Fruit fly (Drosophila melanogaster) whole organism, wandering third instar larva: Measurements from ENCODE around the gene TrpA1.

Experiments
- Abd-B ChIP-seq: fragments of >200 bp; optimal IDR thresholded peaks from 2 replicates; lab custom pipeline; 2017; ENCODE audit warnings: missing biosample characterization, missing genetic modification characterization
- CG32264 ChIP-seq: fragments of 200-800 bp; sonication (Bioruptor generic); optimal IDR thresholded peaks from 2 replicates; lab custom pipeline; 2016; ENCODE audit warnings: missing biosample characterization, missing genetic modification characterization
- CG9705 ChIP-seq: fragments of 200-800 bp; sonication (Bioruptor generic); optimal IDR thresholded peaks from 2 replicates; lab custom pipeline; 2018; ENCODE audit warnings: missing biosample characterization, mild to moderate bottlenecking, missing genetic modification characterization
- CrebA ChIP-seq: fragments of 200-800 bp; sonication (Bioruptor generic); optimal IDR thresholded peaks from 2 replicates; lab custom pipeline; 2016; ENCODE audit warnings: missing biosample characterization, mild to moderate bottlenecking, missing genetic modification characterization, borderline replicate concordance
- Dfd ChIP-seq: fragments of >200 bp; optimal IDR thresholded peaks from 2 replicates; lab custom pipeline; 2017; ENCODE audit warnings: missing biosample characterization, missing genetic modification characterization
- Dif ChIP-seq: fragments of 200-275, 200-300 bp; sonication (Bioruptor generic); optimal IDR thresholded peaks from 2 replicates; lab custom pipeline; 2018; ENCODE audit warnings: missing biosample characterization, missing genetic modification characterization; ENCODE audit not compliant: partially characterized antibody
- GATAd ChIP-seq: sonication (Bioruptor generic); optimal IDR thresholded peaks from 2 replicates; lab custom pipeline; 2016; ENCODE audit warnings: missing biosample characterization, missing genetic modification characterization
- HLH106 ChIP-seq: fragments of 200-800 bp; optimal IDR thresholded peaks from 3 replicates; lab custom pipeline; 2019; ENCODE audit warnings: missing biosample characterization, mild to moderate bottlenecking, missing genetic modification characterization, moderate library complexity
- Hnf4 ChIP-seq: fragments of 200-800 bp; sonication (Bioruptor generic); optimal IDR thresholded peaks from 2 replicates; lab custom pipeline; 2016; ENCODE audit warnings: missing biosample characterization, mild to moderate bottlenecking, missing genetic modification characterization
- Hr78 ChIP-seq: fragments of >200 bp; optimal IDR thresholded peaks from 2 replicates; lab custom pipeline; 2017; ENCODE audit warnings: missing biosample characterization, missing genetic modification characterization
- Hr83 ChIP-seq: fragments of 200-300 bp; sonication (Bioruptor generic); optimal IDR thresholded peaks from 2 replicates; lab custom pipeline; 2016; ENCODE audit warnings: missing biosample characterization, mild to moderate bottlenecking, missing genetic modification characterization, moderate library complexity; ENCODE audit not compliant: poor library complexity, severe bottlenecking
- Jra ChIP-seq: sonication (Bioruptor generic); optimal IDR thresholded peaks from 2 replicates; lab custom pipeline; 2016; ENCODE audit warnings: missing biosample characterization, missing genetic modification characterization
- Mio ChIP-seq: sonication (Bioruptor generic); optimal IDR thresholded peaks from 2 replicates; lab custom pipeline; 2016; ENCODE audit warnings: missing biosample characterization, missing genetic modification characterization
- Myc ChIP-seq: fragments of >200 bp; optimal IDR thresholded peaks from 2 replicates; lab custom pipeline; 2017
- N ChIP-seq: fragments of >200 bp; optimal IDR thresholded peaks from 2 replicates; lab custom pipeline; 2018; ENCODE audit warnings: missing biosample characterization, missing external identifiers, missing genetic modification characterization
- OdsH ChIP-seq: fragments of 200-800 bp; sonication (Bioruptor generic); optimal IDR thresholded peaks from 2 replicates; lab custom pipeline; 2016; ENCODE audit warnings: missing biosample characterization, mild to moderate bottlenecking, missing genetic modification characterization
- Rel ChIP-seq, 2 experiments: fragments of 200-800 bp; sonication (Bioruptor generic) in 1 of 2; optimal IDR thresholded peaks; 2 replicates in 1 of 2; 3 replicates in 1 of 2; lab custom pipeline; 2016 to 2019; ENCODE audit warnings: mild to moderate bottlenecking in 2 of 2, missing biosample characterization in 2 of 2, missing genetic modification characterization in 2 of 2, moderate library complexity in 1 of 2
- Sp1 ChIP-seq: fragments of 200-800 bp; sonication (Bioruptor generic); optimal IDR thresholded peaks from 3 replicates; lab custom pipeline; 2019; ENCODE audit warnings: missing biosample characterization, mild to moderate bottlenecking, missing genetic modification characterization, moderate library complexity
- Vsx2 ChIP-seq: fragments of 200-300, 225-300 bp; sonication (Bioruptor generic); optimal IDR thresholded peaks from 2 replicates; lab custom pipeline; 2018; ENCODE audit warnings: missing biosample characterization, missing genetic modification characterization; ENCODE audit not compliant: partially characterized antibody
- br ChIP-seq: fragments of 200-800 bp; sonication (Bioruptor generic); optimal IDR thresholded peaks from 2 replicates; lab custom pipeline; 2016; ENCODE audit warnings: missing biosample characterization, missing genetic modification characterization
- brk ChIP-seq: fragments of 200-800 bp; sonication (Bioruptor generic); optimal IDR thresholded peaks from 2 replicates; lab custom pipeline; 2016; ENCODE audit warnings: missing biosample characterization, mild to moderate bottlenecking, missing genetic modification characterization
- dl ChIP-seq, 2 experiments: fragments of 175-275, 200-275 bp in 1 of 2; fragments of 200-275 bp in 1 of 2; sonication (Bioruptor generic); optimal IDR thresholded peaks; lab custom pipeline; 2018; ENCODE audit warnings: mild to moderate bottlenecking in 2 of 2, missing biosample characterization in 2 of 2, missing genetic modification characterization in 2 of 2, moderate library complexity in 2 of 2; ENCODE audit not compliant: partially characterized antibody in 2 of 2, insufficient read depth in 1 of 2
- dmrt93B ChIP-seq: fragments of 200-800 bp; sonication (Bioruptor generic); optimal IDR thresholded peaks from 2 replicates; lab custom pipeline; 2018; ENCODE audit warnings: missing biosample characterization, mild to moderate bottlenecking, missing genetic modification characterization
- dsf ChIP-seq: sonication (Bioruptor generic); optimal IDR thresholded peaks from 2 replicates; lab custom pipeline; 2016; ENCODE audit warnings: missing biosample characterization, missing genetic modification characterization, borderline replicate concordance
- ey ChIP-seq: fragments of 200-800 bp; sonication (Bioruptor generic); optimal IDR thresholded peaks from 2 replicates; lab custom pipeline; 2016; ENCODE audit warnings: missing biosample characterization, missing genetic modification characterization
- foxo ChIP-seq, 2 experiments: fragments of 200-800 bp; sonication (Bioruptor generic); optimal IDR thresholded peaks; 2 replicates in 1 of 2; 3 replicates in 1 of 2; lab custom pipeline; 2016 to 2017; ENCODE audit warnings: missing biosample characterization in 2 of 2, missing genetic modification characterization in 2 of 2
- fru ChIP-seq: fragments of 200-800 bp; sonication (Bioruptor generic); optimal IDR thresholded peaks from 3 replicates; lab custom pipeline; 2016; ENCODE audit warnings: missing biosample characterization, mild to moderate bottlenecking, missing genetic modification characterization
- h ChIP-seq: fragments of 200-800 bp; sonication (Bioruptor generic); optimal IDR thresholded peaks from 3 replicates; lab custom pipeline; 2016; ENCODE audit warnings: missing biosample characterization, mild to moderate bottlenecking, missing genetic modification characterization
- jim ChIP-seq: fragments of 175-275, 200-325 bp; sonication (Bioruptor generic); optimal IDR thresholded peaks from 2 replicates; lab custom pipeline; 2016; ENCODE audit warnings: missing biosample characterization, mild to moderate bottlenecking, missing genetic modification characterization
- lola ChIP-seq: fragments of >200 bp; optimal IDR thresholded peaks from 2 replicates; lab custom pipeline; 2017; ENCODE audit warnings: missing biosample characterization, missing genetic modification characterization
- pan ChIP-seq: fragments of >200 bp; optimal IDR thresholded peaks from 2 replicates; lab custom pipeline; 2017
- psq ChIP-seq: fragments of 200-800 bp; sonication (Bioruptor generic); optimal IDR thresholded peaks from 3 replicates; lab custom pipeline; 2017; ENCODE audit warnings: missing biosample characterization, mild to moderate bottlenecking, missing genetic modification characterization, moderate library complexity
- rgr ChIP-seq: fragments of 200-800 bp; sonication (Bioruptor generic); optimal IDR thresholded peaks from 3 replicates; lab custom pipeline; 2016; ENCODE audit warnings: missing biosample characterization, mild to moderate bottlenecking, missing genetic modification characterization
- sage ChIP-seq: fragments of 200-800 bp; sonication (Bioruptor generic); optimal IDR thresholded peaks from 2 replicates; lab custom pipeline; 2016; ENCODE audit warnings: missing biosample characterization, mild to moderate bottlenecking, missing genetic modification characterization
- sv ChIP-seq: fragments of 200-800 bp; sonication (Bioruptor generic); optimal IDR thresholded peaks from 3 replicates; lab custom pipeline; 2016; ENCODE audit warnings: missing biosample characterization, missing genetic modification characterization
- tai ChIP-seq: sonication (Bioruptor generic); optimal IDR thresholded peaks from 2 replicates; lab custom pipeline; 2016; ENCODE audit warnings: missing biosample characterization, missing genetic modification characterization
- usp ChIP-seq: fragments of >200 bp; optimal IDR thresholded peaks from 2 replicates; lab custom pipeline; 2017; ENCODE audit warnings: missing biosample characterization, missing genetic modification characterization
- woc ChIP-seq: sonication (Bioruptor generic); optimal IDR thresholded peaks from 2 replicates; lab custom pipeline; 2016; ENCODE audit warnings: missing biosample characterization, mild to moderate bottlenecking, missing genetic modification characterization

Gene TrpA1

dm6 chr3L:8912332-8912731 lies 7.3 kb upstream of the TrpA1 start, which contains the start of the genes Tsp66E and mfr:
TSS of gene Tsp66E (plus strand) at chr3L:8912499.
TSS of gene mfr (minus strand) at chr3L:8912671.
- TF ChIP-seq pan (lab: Kevin White, UChicago) (no peak), brk (GFP tag; lab: Kevin White, UChicago) (no peak), br (GFP tag; lab: Kevin White, UChicago) (peak; percentile 35), Sp1 (no peak), psq (no peak), jim (no peak), foxo (GFP tag; optimal IDR thresholded peaks at IDR 0.05; lab: Kevin White, UChicago) (no peak), Hr78 (GFP tag; lab: Kevin White, UChicago) (no peak), GATAd (no peak), usp (GFP tag; lab: Kevin White, UChicago) (no peak), dmrt93B (GFP tag; lab: Kevin White, UChicago) (no peak), Hnf4 (GFP tag; lab: Kevin White, UChicago) (no peak), CG32264 (GFP tag; lab: Kevin White, UChicago) (no peak), Jra (GFP tag; lab: Kevin White, UChicago) (peak; percentile 26), CrebA (GFP tag; lab: Kevin White, UChicago) (no peak), sage (no peak), woc (GFP tag; lab: Kevin White, UChicago) (peak; percentile 1), fru (peak; percentile 39), h (GFP tag; lab: Kevin White, UChicago) (peak; percentile 40), tai (no peak), Dfd (GFP tag; lab: Kevin White, UChicago) (no peak), OdsH (GFP tag; lab: Kevin White, UChicago) (no peak), rgr (GFP tag; lab: Kevin White, UChicago) (peak; percentile 13), Abd-B (GFP tag; lab: Kevin White, UChicago) (no peak), Hr83 (no peak), CG9705 (GFP tag; lab: Kevin White, UChicago) (no peak), dsf (GFP tag; lab: Kevin White, UChicago) (no peak), lola (GFP tag; lab: Kevin White, UChicago) (no peak), Mio (GFP tag; lab: Kevin White, UChicago) (no peak), N (GFP tag; lab: Kevin White, UChicago) (no peak), ey (GFP tag; lab: Kevin White, UChicago) (peak; percentile 0), Dif (GFP tag; lab: Kevin White, UChicago) (peak; percentile 62), Vsx2 (peak; percentile 39), sv (GFP tag; lab: Kevin White, UChicago) (no peak), HLH106 (tag; lab: Kevin White, UChicago) (no peak), Myc (lab: Kevin White, UChicago) (no peak), Rel (GFP tag; optimal IDR thresholded peaks at IDR 0.05; lab: Kevin White, UChicago) (no peak), Rel (tag; optimal IDR thresholded peaks at IDR 0.05; lab: Kevin White, UChicago) (no peak), dl (GFP tag; optimal IDR thresholded peaks at IDR 0.05; lab: Kevin White, UChicago; ENCODE audit: insufficient read depth in 1 of 2, partially characterized antibody in 2 of 2) (peak in 1 of 2 experiments; percentile 30)

- no peak for TF ChIP-seq Abd-B (GFP tag; lab: Kevin White, UChicago)
- TF ChIP-seq Myc (lab: Kevin White, UChicago) = peak; percentile 87
- no peak for TF ChIP-seq woc (GFP tag; lab: Kevin White, UChicago)
These were observed 13.8 kb downstream of the TrpA1 start, which contains the start of gene Mcm7 for dm6 chr3L:8891167-8891618. TSS of gene Mcm7 (plus strand) at chr3L:8891596.

- TF ChIP-seq rgr (GFP tag; lab: Kevin White, UChicago) (no peak), CG9705 (GFP tag; lab: Kevin White, UChicago) (no peak), CrebA (GFP tag; lab: Kevin White, UChicago) (no peak), brk (GFP tag; lab: Kevin White, UChicago) (no peak), Mio (GFP tag; lab: Kevin White, UChicago) (no peak), CG32264 (GFP tag; lab: Kevin White, UChicago) (no peak), Rel (GFP tag; optimal IDR thresholded peaks at IDR 0.05; lab: Kevin White, UChicago) (no peak), Rel (tag; optimal IDR thresholded peaks at IDR 0.05; lab: Kevin White, UChicago) (no peak), sage (no peak), GATAd (no peak), Abd-B (GFP tag; lab: Kevin White, UChicago) (no peak), Hnf4 (GFP tag; lab: Kevin White, UChicago) (no peak), N (GFP tag; lab: Kevin White, UChicago) (no peak), br (GFP tag; lab: Kevin White, UChicago) (no peak)
These were observed 16.5 kb downstream of the TrpA1 start, which contains the start of gene CG43169 for dm6 chr3L:8888533-8888932. TSS of gene CG43169 (minus strand) at chr3L:8888633.
